Worm (Caenorhabditis elegans): ENCODE data around the gene frm-2.

- TF ChIP-seq B0310.2 (tag; optimal IDR thresholded peaks at IDR 0.05) (no peak), hmg-4 (GFP tag; optimal IDR thresholded peaks at IDR 0.05) (no peak), ama-1 (optimal IDR thresholded peaks at IDR 0.05) (no peak), tra-4 (tag; optimal IDR thresholded peaks at IDR 0.05) (no peak), aly-1 (tag; optimal IDR thresholded peaks at IDR 0.05) (no peak)
These were observed 7.2 kb upstream of the frm-2 start for ce11 chrIII:5988991-5989726.
